Fruit fly (Drosophila melanogaster) Kc167 (cell line): Measurements from ENCODE around the gene Ns4.

Experiments
- Myc ChIP-seq: fragments of >200 bp; optimal IDR thresholded peaks from 2 replicates; lab custom pipeline; 2017; ENCODE audit warnings: missing external identifiers
- Sin3A ChIP-seq: fragments of >200 bp; optimal IDR thresholded peaks from 2 replicates; lab custom pipeline; 2018; ENCODE audit warnings: missing external identifiers
- h ChIP-seq: fragments of >200 bp; optimal IDR thresholded peaks from 3 replicates; lab custom pipeline; 2018; ENCODE audit warnings: missing external identifiers
- insv ChIP-seq: fragments of >200 bp; optimal IDR thresholded peaks from 3 replicates; lab custom pipeline; 2018; ENCODE audit warnings: missing external identifiers
- psq ChIP-seq: fragments of >200 bp; optimal IDR thresholded peaks from 2 replicates; lab custom pipeline; 2017; ENCODE audit warnings: missing external identifiers
- ttk ChIP-seq: sonication (Bioruptor generic); optimal IDR thresholded peaks from 2 replicates; lab custom pipeline; 2017; ENCODE audit warnings: missing external identifiers

The Ns4 gene

dm6 chr2L:20752160-20752559 is at the start of gene Ns4, which contains the start of gene Amacr:
TSS of gene Ns4 (plus strand) at chr2L:20752476.
TSS of gene Amacr (minus strand) at chr2L:20752341.
- no peak for TF ChIP-seq Myc (lab: Kevin White, UChicago)
- TF ChIP-seq insv (lab: Kevin White, UChicago), result no peak
- no peak for TF ChIP-seq ttk (lab: Kevin White, UChicago)
- TF ChIP-seq h (lab: Kevin White, UChicago), result no peak
- TF ChIP-seq Sin3A (lab: Kevin White, UChicago), result no peak
- no peak for TF ChIP-seq psq (lab: Kevin White, UChicago)

- no peak for TF ChIP-seq h (lab: Kevin White, UChicago)
- TF ChIP-seq Myc (lab: Kevin White, UChicago), result no peak
- no peak for TF ChIP-seq psq (lab: Kevin White, UChicago)
- no peak for TF ChIP-seq insv (lab: Kevin White, UChicago)
- TF ChIP-seq Sin3A (lab: Kevin White, UChicago), result no peak
- no peak for TF ChIP-seq ttk (lab: Kevin White, UChicago)
Measured at dm6 chr2L:20704511-20705266, 47.6 kb upstream of the Ns4 start.

DNA sequence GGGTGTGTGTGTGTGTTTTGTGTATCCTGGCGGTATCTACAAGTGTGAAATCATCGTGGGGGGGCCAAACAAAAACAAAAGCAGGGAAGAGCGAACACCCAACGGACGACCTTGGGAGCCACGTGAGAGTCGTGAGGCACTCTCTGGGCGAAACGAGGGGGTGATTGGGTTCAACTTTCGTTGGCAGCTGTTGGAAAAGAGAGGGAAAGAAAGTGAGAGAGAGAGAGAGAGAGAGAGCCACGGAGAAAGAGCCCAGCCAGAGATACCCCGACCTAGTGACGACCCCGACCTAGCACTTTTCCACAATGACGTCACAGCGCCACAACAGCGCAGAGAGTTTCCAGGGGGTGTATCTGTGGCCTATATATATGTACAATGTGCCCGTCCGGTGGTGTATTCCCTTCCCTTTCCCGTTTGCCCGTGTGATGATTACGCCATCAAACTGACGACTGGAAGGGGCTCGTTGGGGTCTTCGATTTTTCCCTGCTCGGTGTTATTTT is 46.4 kb upstream of the Ns4 start:
- TF ChIP-seq ttk (lab: Kevin White, UChicago) (no peak), h (lab: Kevin White, UChicago) (no peak), Sin3A (lab: Kevin White, UChicago) (no peak), insv (lab: Kevin White, UChicago) (no peak), Myc (lab: Kevin White, UChicago) (no peak), psq (lab: Kevin White, UChicago) (no peak)

- TF ChIP-seq h (lab: Kevin White, UChicago), result no peak
- no peak for TF ChIP-seq psq (lab: Kevin White, UChicago)
- no peak for TF ChIP-seq Sin3A (lab: Kevin White, UChicago)
- no peak for TF ChIP-seq ttk (lab: Kevin White, UChicago)
- no peak for TF ChIP-seq insv (lab: Kevin White, UChicago)
- no peak for TF ChIP-seq Myc (lab: Kevin White, UChicago)
Measured at dm6 chr2L:20714468-20715404, 37.5 kb upstream of the Ns4 start, which contains the start of gene Hr38. TSS of gene Hr38 (minus strand) at chr2L:20714588.

- TF ChIP-seq ttk (lab: Kevin White, UChicago) (no peak), psq (lab: Kevin White, UChicago) (no peak), h (lab: Kevin White, UChicago) (no peak), Sin3A (lab: Kevin White, UChicago) (no peak), Myc (lab: Kevin White, UChicago) (no peak), insv (lab: Kevin White, UChicago) (no peak)
Measured at dm6 chr2L:20716077-20716476, 36.2 kb upstream of the Ns4 start.

DNA sequence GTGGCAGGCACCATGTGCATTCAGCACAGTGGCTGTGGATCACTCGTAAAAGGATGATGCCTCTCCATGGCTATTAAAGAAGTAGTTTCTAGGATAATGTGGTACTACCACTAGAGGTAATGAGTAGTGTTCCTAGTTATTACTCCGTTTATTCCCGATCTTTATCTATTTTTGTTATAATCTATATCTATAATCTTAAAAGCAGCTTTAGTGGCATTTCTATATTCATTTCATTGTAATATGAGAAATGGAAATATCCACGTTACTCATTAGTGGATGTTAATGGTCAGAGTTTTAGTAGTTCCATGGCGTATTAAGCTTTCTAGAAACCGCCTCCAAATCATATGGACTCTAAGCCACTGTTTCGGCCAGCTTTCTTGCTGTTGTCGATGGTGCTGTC is 35.6 kb upstream of the Ns4 start:
- TF ChIP-seq Sin3A (lab: Kevin White, UChicago) (no peak), psq (lab: Kevin White, UChicago) (no peak), insv (lab: Kevin White, UChicago) (no peak), Myc (lab: Kevin White, UChicago) (no peak), h (lab: Kevin White, UChicago) (no peak)

DNA sequence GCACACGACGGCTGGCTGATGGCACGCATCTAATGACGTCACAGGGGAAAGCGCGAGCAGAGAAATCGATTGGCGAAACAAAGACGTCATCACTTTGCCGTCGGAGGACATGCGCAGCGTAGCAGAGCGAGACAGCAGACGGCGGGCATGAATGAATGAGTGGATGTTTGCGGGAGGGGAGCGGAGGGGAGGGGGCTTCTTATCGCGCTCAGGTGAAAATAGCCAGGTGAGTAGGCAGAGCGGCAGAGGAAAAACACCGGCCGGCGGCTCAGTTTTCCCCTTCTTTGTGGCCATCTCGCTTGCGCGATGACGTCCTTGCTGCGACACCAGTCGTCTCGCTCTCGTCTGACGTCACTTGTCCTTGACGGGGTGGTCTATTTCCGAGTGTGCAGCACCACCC is 32.3 kb upstream of the Ns4 start:
- TF ChIP-seq Myc (lab: Kevin White, UChicago), result no peak
- no peak for TF ChIP-seq ttk (lab: Kevin White, UChicago)
- no peak for TF ChIP-seq insv (lab: Kevin White, UChicago)

DNA sequence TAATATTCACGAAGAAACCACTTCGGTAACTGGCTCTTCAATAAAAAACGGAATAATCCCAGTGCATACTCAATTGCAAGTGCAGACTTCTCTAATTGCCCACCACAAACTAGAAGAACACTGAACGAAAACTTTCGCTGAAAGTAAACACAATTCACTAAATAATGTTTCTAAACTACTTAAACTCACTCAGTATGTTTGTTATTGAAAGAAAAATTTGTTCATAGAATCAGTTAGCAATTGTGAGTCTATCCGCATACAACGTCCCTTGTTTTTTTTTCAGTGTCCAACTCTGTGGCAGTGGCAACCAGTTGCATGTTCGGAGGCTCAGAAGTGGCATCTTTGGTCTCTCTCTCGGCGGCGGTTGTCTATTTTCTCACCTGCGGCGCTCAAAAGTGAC is 30.8 kb upstream of the Ns4 start:
- TF ChIP-seq Myc (lab: Kevin White, UChicago) (no peak), Sin3A (lab: Kevin White, UChicago) (no peak), ttk (lab: Kevin White, UChicago) (no peak), psq (lab: Kevin White, UChicago) (no peak), insv (lab: Kevin White, UChicago) (no peak), h (lab: Kevin White, UChicago) (no peak)

DNA sequence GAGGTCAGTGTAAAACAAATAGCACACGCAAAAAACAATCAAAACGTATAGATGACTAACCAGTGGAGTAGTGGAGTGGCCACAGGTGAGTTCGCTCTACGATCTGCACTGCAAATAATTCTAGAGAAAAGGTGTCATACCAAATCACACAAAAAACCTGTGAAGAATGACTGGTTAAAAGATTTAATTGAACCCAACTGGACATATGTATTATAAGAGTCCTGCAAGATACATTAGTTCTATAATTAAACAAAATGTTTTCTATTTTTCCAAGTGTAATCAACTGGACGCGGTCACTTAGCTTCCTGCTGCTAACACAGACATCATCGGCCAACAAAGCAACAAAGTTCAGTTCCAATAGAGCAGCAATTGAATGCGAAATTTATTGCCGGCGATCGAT is 28.3 kb upstream of the Ns4 start:
- TF ChIP-seq Myc (lab: Kevin White, UChicago) (no peak), h (lab: Kevin White, UChicago) (no peak), psq (lab: Kevin White, UChicago) (no peak), ttk (lab: Kevin White, UChicago) (no peak), Sin3A (lab: Kevin White, UChicago) (no peak), insv (lab: Kevin White, UChicago) (no peak)

dm6 chr2L:20726451-20726850 is 25.8 kb upstream of the Ns4 start, which contains the start of gene CG9316:
TSS of gene CG9316 (minus strand) at chr2L:20726551.
- no peak for TF ChIP-seq psq (lab: Kevin White, UChicago)
- TF ChIP-seq Sin3A (lab: Kevin White, UChicago), result no peak
- TF ChIP-seq insv (lab: Kevin White, UChicago), result no peak
- TF ChIP-seq Myc (lab: Kevin White, UChicago), result no peak

DNA sequence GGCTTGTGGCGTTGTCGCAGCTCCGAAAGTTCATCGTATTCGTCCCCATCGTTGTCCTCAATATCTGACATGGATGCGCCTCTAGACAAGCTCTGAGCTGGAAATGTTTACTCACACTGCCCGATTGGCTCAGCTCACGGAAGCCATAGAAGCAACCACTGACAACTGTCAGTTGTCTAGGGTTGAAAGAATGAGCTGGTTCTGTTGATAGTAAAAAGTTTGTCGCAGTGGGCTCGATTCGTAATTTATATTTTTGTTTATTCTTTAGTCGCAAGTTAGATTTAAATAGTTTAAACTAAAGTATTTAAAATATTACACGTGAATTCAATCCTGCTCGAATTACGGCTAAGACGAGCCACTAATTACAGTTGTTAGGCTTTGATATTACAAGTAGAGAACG is 22.1 kb upstream of the Ns4 start, which contains the start of gene CarT:
TSS of gene CarT (minus strand) at position 101 of the 400 bp plus-strand sequence.
- TF ChIP-seq insv (lab: Kevin White, UChicago), result no peak
- no peak for TF ChIP-seq h (lab: Kevin White, UChicago)
- TF ChIP-seq psq (lab: Kevin White, UChicago), result no peak
- TF ChIP-seq Myc (lab: Kevin White, UChicago), result no peak
- TF ChIP-seq Sin3A (lab: Kevin White, UChicago), result no peak
- TF ChIP-seq ttk (lab: Kevin White, UChicago), result no peak
